Worm (Caenorhabditis elegans) whole organism, L3 larva: ENCODE measurements around the gene F17E9.3.

Source experiments
- aly-2 ChIP-seq: fragments of 150-350 bp; optimal IDR thresholded peaks from 2 replicates; lab custom pipeline; 2014; ENCODE audit warnings: missing biosample characterization, missing genetic modification characterization
- ceh-9 ChIP-seq: sonication (generic microtip); optimal IDR thresholded peaks from 2 replicates; lab custom pipeline; 2018; ENCODE audit warnings: missing biosample characterization, missing genetic modification characterization
- elt-1 ChIP-seq: fragments of 150-350 bp; optimal IDR thresholded peaks from 2 replicates; lab custom pipeline; 2014; ENCODE audit warnings: missing biosample characterization, missing genetic modification characterization
- nhr-25 ChIP-seq: sonication (generic microtip); optimal IDR thresholded peaks from 2 replicates; lab custom pipeline; 2017; ENCODE audit warnings: missing biosample characterization, missing genetic modification characterization
- pha-4 ChIP-seq: fragments of 150-350 bp; optimal IDR thresholded peaks from 2 replicates; lab custom pipeline; 2014; ENCODE audit warnings: missing biosample characterization, missing genetic modification reagents, missing genetic modification characterization
- sea-2 ChIP-seq: fragments of 150-350 bp; sonication (generic microtip); optimal IDR thresholded peaks from 4 replicates; lab custom pipeline; 2014; ENCODE audit warnings: missing biosample characterization, missing genetic modification reagents, missing genetic modification characterization
- tbx-2 ChIP-seq: sonication (generic microtip); optimal IDR thresholded peaks from 2 replicates; lab custom pipeline; 2016; ENCODE audit warnings: mild to moderate bottlenecking, missing genetic modification characterization, missing compliant biosample characterization
- zag-1 ChIP-seq: fragments of 150-350 bp; optimal IDR thresholded peaks from 2 replicates; lab custom pipeline; 2014; ENCODE audit warnings: missing biosample characterization, missing genetic modification characterization

ce11 chrIV:8369135-8369534, 14.5 kb downstream of the F17E9.3 start, which contains the start of gene D2096.6:
- no peak for TF ChIP-seq tbx-2 (tag; lab: Kevin White, UChicago)
- no peak for TF ChIP-seq zag-1 (tag; lab: Kevin White, UChicago)
- no peak for TF ChIP-seq pha-4
- no peak for TF ChIP-seq sea-2
- no peak for TF ChIP-seq aly-2 (tag; lab: Kevin White, UChicago)
- no peak for TF ChIP-seq elt-1 (tag; lab: Kevin White, UChicago)
- no peak for TF ChIP-seq nhr-25
- TF ChIP-seq ceh-9 (tag; lab: Kevin White, UChicago): no peak
